Fruit fly (Drosophila melanogaster) whole organism, embryonic: ENCODE measurements around the gene tmod.

Source experiments
- Atf3 ChIP-seq: fragments of 200-800 bp; sonication (Bioruptor generic); optimal IDR thresholded peaks from 3 replicates; lab custom pipeline; 2016; ENCODE audit warnings: missing biosample characterization, missing genetic modification characterization
- CG10209 ChIP-seq: fragments of 200-800 bp; sonication (Bioruptor generic); optimal IDR thresholded peaks from 3 replicates; lab custom pipeline; 2017; ENCODE audit warnings: missing biosample characterization, mild to moderate bottlenecking, missing genetic modification characterization, missing genetic modification reagents
- CG10462 ChIP-seq: fragments of 200-800 bp; sonication (Bioruptor generic); optimal IDR thresholded peaks from 2 replicates; lab custom pipeline; 2016; ENCODE audit warnings: missing biosample characterization, missing genetic modification characterization
- CG10543 ChIP-seq: fragments of 200-800 bp; sonication (Bioruptor generic); optimal IDR thresholded peaks from 3 replicates; lab custom pipeline; 2017; ENCODE audit warnings: missing biosample characterization, mild to moderate bottlenecking, missing genetic modification characterization, moderate library complexity
- CG10959 ChIP-seq: fragments of 200-800 bp; sonication (Bioruptor generic); IDR thresholded peaks from 2 replicates; pipeline ENCODE4 v1.3.6; 2022; ENCODE audit warnings: missing biosample characterization, missing genetic modification characterization
- CG12942 ChIP-seq: fragments of 200-800 bp; sonication (Bioruptor generic); optimal IDR thresholded peaks from 3 replicates; lab custom pipeline; 2016; ENCODE audit warnings: missing biosample characterization, missing genetic modification characterization
- CG17612 ChIP-seq: fragments of 200-800 bp; sonication (Bioruptor generic); IDR thresholded peaks from 2 replicates; pipeline ENCODE4 v1.3.6; 2022; ENCODE audit warnings: missing biosample characterization, missing genetic modification characterization
- CG17912 ChIP-seq: fragments of 200-800 bp; sonication (Bioruptor generic); optimal IDR thresholded peaks from 2 replicates; lab custom pipeline; 2018; ENCODE audit warnings: missing biosample characterization, mild to moderate bottlenecking, missing genetic modification characterization
- CG18764 ChIP-seq: fragments of 200-800 bp; sonication (Bioruptor generic); optimal IDR thresholded peaks from 3 replicates; lab custom pipeline; 2016; ENCODE audit warnings: missing biosample characterization, missing genetic modification characterization
- CG2116 ChIP-seq: fragments of 200-800 bp; sonication (Bioruptor generic); optimal IDR thresholded peaks from 3 replicates; lab custom pipeline; 2018; ENCODE audit warnings: missing biosample characterization, mild to moderate bottlenecking, missing genetic modification characterization
- CG2120 ChIP-seq: fragments of 200-800 bp; sonication (Bioruptor generic); optimal IDR thresholded peaks from 3 replicates; lab custom pipeline; 2016; ENCODE audit warnings: missing biosample characterization, missing genetic modification characterization
- CG2678 ChIP-seq: fragments of 200-800 bp; sonication (Bioruptor generic); optimal IDR thresholded peaks from 3 replicates; lab custom pipeline; 2019; ENCODE audit warnings: missing biosample characterization, mild to moderate bottlenecking, missing genetic modification characterization, moderate library complexity
- CG2889 ChIP-seq: fragments of 200-800 bp; sonication (Bioruptor generic); IDR thresholded peaks from 3 replicates; pipeline ENCODE4 v1.3.6; 2022; ENCODE audit warnings: missing biosample characterization, missing genetic modification characterization
- CG30431 ChIP-seq: fragments of 200-800 bp; sonication (Bioruptor generic); optimal IDR thresholded peaks from 2 replicates; lab custom pipeline; 2017; ENCODE audit warnings: missing biosample characterization, missing genetic modification characterization
- CG31365 ChIP-seq: fragments of 200-800 bp; sonication (Bioruptor generic); optimal IDR thresholded peaks from 2 replicates; lab custom pipeline; 2018; ENCODE audit warnings: missing biosample characterization, mild to moderate bottlenecking, missing genetic modification characterization
- CG42726 ChIP-seq: fragments of 200-800 bp; sonication (Bioruptor generic); IDR thresholded peaks from 2 replicates; pipeline ENCODE4 v1.3.6; 2022; ENCODE audit warnings: missing biosample characterization, missing genetic modification characterization; ENCODE audit not compliant: partially characterized antibody
- CG4328 ChIP-seq: fragments of 200-800 bp; sonication (Bioruptor generic); optimal IDR thresholded peaks from 3 replicates; lab custom pipeline; 2017; ENCODE audit warnings: missing biosample characterization, missing genetic modification reagents, missing genetic modification characterization
- CG6272 ChIP-seq: fragments of 200-800 bp; sonication (Bioruptor generic); IDR thresholded peaks from 2 replicates; pipeline ENCODE4 v1.3.6; 2022; ENCODE audit warnings: missing biosample characterization, missing genetic modification characterization
- CG7372 ChIP-seq: fragments of 200-800 bp; sonication (Bioruptor generic); IDR thresholded peaks from 2 replicates; pipeline ENCODE4 v1.3.6; 2022; ENCODE audit warnings: missing biosample characterization, missing genetic modification characterization
- CG8290 ChIP-seq, 3 experiments: fragments of 200-800 bp; sonication (Bioruptor generic); optimal IDR thresholded peaks; 2 replicates each; lab custom pipeline; 2016 to 2019; ENCODE audit warnings: missing biosample characterization in 3 of 3, missing genetic modification characterization in 3 of 3, mild to moderate bottlenecking in 2 of 3, moderate library complexity in 1 of 3
- CG9215 ChIP-seq: fragments of 200-800 bp; sonication (Bioruptor generic); IDR thresholded peaks from 2 replicates; pipeline ENCODE4 v1.3.6; 2022; ENCODE audit warnings: missing biosample characterization, missing genetic modification characterization
- CkIIα-i1 ChIP-seq: fragments of 200-800 bp; sonication (Bioruptor generic); IDR thresholded peaks from 2 replicates; pipeline ENCODE4 v1.3.6; 2022; ENCODE audit warnings: missing biosample characterization, missing genetic modification characterization
- Dek ChIP-seq: fragments of 200-800 bp; sonication (Bioruptor generic); optimal IDR thresholded peaks from 3 replicates; lab custom pipeline; 2019; ENCODE audit warnings: missing biosample characterization, mild to moderate bottlenecking, missing genetic modification characterization, moderate library complexity
- Doc2 ChIP-seq: fragments of 200-800 bp; sonication (Bioruptor generic); IDR thresholded peaks from 2 replicates; pipeline ENCODE4 v1.3.6; 2022; ENCODE audit warnings: missing biosample characterization, missing genetic modification characterization
- HLHmδ ChIP-seq: fragments of 200-800 bp; sonication (Bioruptor generic); optimal IDR thresholded peaks from 2 replicates; lab custom pipeline; 2018; ENCODE audit warnings: missing biosample characterization, mild to moderate bottlenecking, missing genetic modification characterization, moderate library complexity
- MBD-R2 ChIP-seq: fragments of 200-800 bp; sonication (Bioruptor generic); IDR thresholded peaks from 2 replicates; pipeline ENCODE4 v1.3.6; 2022; ENCODE audit warnings: missing biosample characterization, missing genetic modification characterization
- Max ChIP-seq: fragments of 200-800 bp; sonication (Bioruptor generic); optimal IDR thresholded peaks from 2 replicates; lab custom pipeline; 2016; ENCODE audit warnings: missing biosample characterization, mild to moderate bottlenecking, missing genetic modification characterization
- Scr ChIP-seq: fragments of 200-800 bp; sonication (Bioruptor generic); IDR thresholded peaks from 2 replicates; pipeline ENCODE4 v1.3.6; 2022; ENCODE audit warnings: missing biosample characterization, missing genetic modification characterization; ENCODE audit not compliant: partially characterized antibody
- aop ChIP-seq: fragments of 200-800 bp; sonication (Bioruptor generic); IDR thresholded peaks from 2 replicates; pipeline ENCODE4 v1.3.6; 2022; ENCODE audit warnings: missing biosample characterization, missing genetic modification characterization
- az2 ChIP-seq: fragments of 200-800 bp; sonication (Bioruptor generic); optimal IDR thresholded peaks from 3 replicates; lab custom pipeline; 2016; ENCODE audit warnings: missing biosample characterization, missing genetic modification characterization
- br ChIP-seq: fragments of >200 bp; optimal IDR thresholded peaks from 2 replicates; lab custom pipeline; 2017
- bsh ChIP-seq, 2 experiments: fragments of 200-800 bp; sonication (Bioruptor generic); optimal IDR thresholded peaks; 2 replicates each; lab custom pipeline; 2017 to 2018; ENCODE audit warnings: mild to moderate bottlenecking in 2 of 2, missing biosample characterization in 2 of 2, missing genetic modification characterization in 2 of 2, moderate library complexity in 1 of 2
- cato ChIP-seq: fragments of 200-800 bp; sonication (Bioruptor generic); optimal IDR thresholded peaks from 2 replicates; lab custom pipeline; 2016; ENCODE audit warnings: missing biosample characterization, missing genetic modification characterization, borderline replicate concordance
- caup ChIP-seq: fragments of 200-800 bp; sonication (Bioruptor generic); optimal IDR thresholded peaks from 3 replicates; lab custom pipeline; 2017; ENCODE audit warnings: missing biosample characterization, mild to moderate bottlenecking, missing genetic modification characterization, moderate library complexity; ENCODE audit not compliant: severe bottlenecking
- crc ChIP-seq: fragments of 200-800 bp; sonication (Bioruptor generic); optimal IDR thresholded peaks from 2 replicates; lab custom pipeline; 2016; ENCODE audit warnings: missing biosample characterization, missing genetic modification characterization
- dmrt99B ChIP-seq: fragments of 200-800 bp; sonication (Bioruptor generic); optimal IDR thresholded peaks from 2 replicates; lab custom pipeline; 2018; ENCODE audit warnings: missing biosample characterization, mild to moderate bottlenecking, missing genetic modification characterization, moderate library complexity
- ems ChIP-seq: fragments of 200-800 bp; sonication (Bioruptor generic); optimal IDR thresholded peaks from 3 replicates; lab custom pipeline; 2016; ENCODE audit warnings: missing biosample characterization, missing genetic modification characterization
- exex ChIP-seq: fragments of 200-800 bp; sonication (Bioruptor generic); optimal IDR thresholded peaks from 4 replicates; lab custom pipeline; 2018; ENCODE audit warnings: missing biosample characterization, mild to moderate bottlenecking, missing genetic modification characterization, moderate library complexity
- fd102C ChIP-seq: fragments of 200-800 bp; sonication (Bioruptor generic); optimal IDR thresholded peaks from 2 replicates; lab custom pipeline; 2018; ENCODE audit warnings: missing biosample characterization, mild to moderate bottlenecking, missing genetic modification characterization, moderate library complexity
- ind ChIP-seq: fragments of 200-800 bp; sonication (Bioruptor generic); optimal IDR thresholded peaks from 3 replicates; lab custom pipeline; 2016; ENCODE audit warnings: missing biosample characterization, missing genetic modification characterization
- inv ChIP-seq: fragments of 200-800 bp; sonication (Bioruptor generic); IDR thresholded peaks from 2 replicates; pipeline ENCODE4 v1.3.6; 2022; ENCODE audit warnings: missing biosample characterization, missing genetic modification characterization; ENCODE audit not compliant: partially characterized antibody
- kah ChIP-seq: fragments of 200-800 bp; sonication (Bioruptor generic); optimal IDR thresholded peaks from 2 replicates; lab custom pipeline; 2018; ENCODE audit warnings: missing biosample characterization, mild to moderate bottlenecking, missing genetic modification characterization
- klu ChIP-seq: fragments of 200-800 bp; sonication (Bioruptor generic); IDR thresholded peaks from 2 replicates; pipeline ENCODE4 v1.3.6; 2022; ENCODE audit warnings: missing biosample characterization, missing genetic modification characterization
- kni ChIP-seq: fragments of 200-800 bp; sonication (Bioruptor generic); optimal IDR thresholded peaks from 3 replicates; lab custom pipeline; 2017; ENCODE audit warnings: mild to moderate bottlenecking, missing biosample characterization, missing genetic modification reagents, missing genetic modification characterization
- knrl ChIP-seq: fragments of 200-800 bp; sonication (Bioruptor generic); IDR thresholded peaks from 3 replicates; pipeline ENCODE4 v1.3.6; 2022; ENCODE audit warnings: missing biosample characterization, missing genetic modification characterization; ENCODE audit not compliant: partially characterized antibody
- shn ChIP-seq: fragments of 200-800 bp; sonication (Bioruptor generic); optimal IDR thresholded peaks from 3 replicates; lab custom pipeline; 2016; ENCODE audit warnings: missing biosample characterization, missing genetic modification characterization
- sisA ChIP-seq: fragments of 200-800 bp; sonication (Bioruptor generic); IDR thresholded peaks from 2 replicates; pipeline ENCODE4 v1.3.6; 2022; ENCODE audit warnings: missing biosample characterization, missing genetic modification characterization
- toy ChIP-seq: fragments of 200-800 bp; sonication (Bioruptor generic); IDR thresholded peaks from 2 replicates; pipeline ENCODE4 v1.3.6; 2022; ENCODE audit warnings: missing biosample characterization, missing genetic modification characterization
- vvl ChIP-seq: fragments of 200-800 bp; sonication (Bioruptor generic); IDR thresholded peaks from 2 replicates; pipeline ENCODE4 v1.3.6; 2022; ENCODE audit warnings: missing biosample characterization, missing genetic modification characterization
- yki ChIP-seq: fragments of >200 bp; optimal IDR thresholded peaks from 3 replicates; lab custom pipeline; 2018
- zf30C ChIP-seq: fragments of 200-800 bp; sonication (Bioruptor generic); optimal IDR thresholded peaks from 3 replicates; lab custom pipeline; 2018; ENCODE audit warnings: missing biosample characterization, mild to moderate bottlenecking, missing genetic modification characterization

Gene tmod

dm6 chr3R:30540196-30540595, 7.8 kb downstream of the tmod start (continued):
- TF ChIP-seq bsh (GFP tag; optimal IDR thresholded peaks at IDR 0.05; lab: Kevin White, UChicago) = peak; percentile 13 to 93
- peak; percentile 70 for TF ChIP-seq exex (tag; lab: Kevin White, UChicago)
- peak; percentile 79 for TF ChIP-seq kah
- TF ChIP-seq dmrt99B (tag; lab: Kevin White, UChicago) = peak; percentile 94
- TF ChIP-seq CG10543 = peak; percentile 94
- TF ChIP-seq klu = peak; percentile 86
- no peak for TF ChIP-seq CG42726 (GFP tag; lab: Robert Waterston, UW)
- peak; percentile 79 for TF ChIP-seq aop (GFP tag; lab: Robert Waterston, UW)
- TF ChIP-seq CG10959 = peak; percentile 83
- peak; percentile 80 for TF ChIP-seq Doc2
- TF ChIP-seq Max (GFP tag; lab: Kevin White, UChicago) = peak; percentile 83
- peak; percentile 78 for TF ChIP-seq CG8290 (GFP tag; optimal IDR thresholded peaks at IDR 0.05; lab: Kevin White, UChicago)
- TF ChIP-seq CG8290 (tag; optimal IDR thresholded peaks at IDR 0.05; lab: Kevin White, UChicago) = peak in 1 of 2 experiments; percentile 91
- peak; percentile 85 for TF ChIP-seq crc (GFP tag; lab: Kevin White, UChicago)
- TF ChIP-seq knrl = no peak
- TF ChIP-seq CG12942 (GFP tag; lab: Kevin White, UChicago) = peak; percentile 91
- peak; percentile 95 for TF ChIP-seq CG2678 (tag; lab: Kevin White, UChicago)
- no peak for TF ChIP-seq yki (lab: Kevin White, UChicago)
- peak; percentile 81 for TF ChIP-seq CG17912 (GFP tag; lab: Kevin White, UChicago)
- TF ChIP-seq az2 = peak; percentile 91
- TF ChIP-seq CkIIα-i1 (GFP tag; lab: Robert Waterston, UW) = peak; percentile 60; the same call in 1 of the 2 replicates
- TF ChIP-seq CG30431 = peak; percentile 88
- peak; percentile 84 for TF ChIP-seq shn
- peak; percentile 90 for TF ChIP-seq CG2889 (GFP tag; lab: Robert Waterston, UW)
- peak; percentile 95 for TF ChIP-seq CG2120 (GFP tag; lab: Kevin White, UChicago)
- TF ChIP-seq Dek (tag; lab: Kevin White, UChicago) = peak; percentile 92
- TF ChIP-seq CG31365 (tag; lab: Kevin White, UChicago) = peak; percentile 77
- TF ChIP-seq MBD-R2 (GFP tag; lab: Robert Waterston, UW) = peak; percentile 86
- TF ChIP-seq sisA (GFP tag; lab: Robert Waterston, UW) = peak; percentile 93
- TF ChIP-seq CG18764 (GFP tag; lab: Kevin White, UChicago) = peak; percentile 90
- peak; percentile 79 for TF ChIP-seq cato
- TF ChIP-seq vvl (GFP tag; lab: Robert Waterston, UW) = peak; percentile 96
- peak; percentile 58 for TF ChIP-seq CG2116
- peak; percentile 58 for TF ChIP-seq zf30C (GFP tag; lab: Kevin White, UChicago)
- TF ChIP-seq Atf3 (GFP tag; lab: Kevin White, UChicago) = peak; percentile 87
- peak; percentile 25 for TF ChIP-seq kni
- peak; percentile 85 for TF ChIP-seq CG6272 (GFP tag; lab: Robert Waterston, UW)
- TF ChIP-seq caup (GFP tag; lab: Kevin White, UChicago) = peak; percentile 94
- TF ChIP-seq ems (GFP tag; lab: Kevin White, UChicago) = peak; percentile 94
- TF ChIP-seq CG17612 (GFP tag; lab: Robert Waterston, UW) = peak; percentile 76
- peak; percentile 85 for TF ChIP-seq CG4328 (GFP tag; lab: Kevin White, UChicago)
- TF ChIP-seq CG7372 (GFP tag; lab: Robert Waterston, UW) = peak; percentile 90
- peak; percentile 67 for TF ChIP-seq toy (GFP tag; lab: Robert Waterston, UW)
- TF ChIP-seq CG10462 (GFP tag; lab: Kevin White, UChicago) = peak; percentile 83
- TF ChIP-seq ind (GFP tag; lab: Kevin White, UChicago) = peak; percentile 97
- TF ChIP-seq br (lab: Kevin White, UChicago) = no peak
- TF ChIP-seq HLHmδ (GFP tag; lab: Kevin White, UChicago) = no peak
- TF ChIP-seq Scr (GFP tag; lab: Robert Waterston, UW) = no peak
- TF ChIP-seq CG9215 (GFP tag; lab: Robert Waterston, UW) = peak; percentile 87
- TF ChIP-seq fd102C = peak; percentile 39
- peak; percentile 90 for TF ChIP-seq CG10209 (GFP tag; lab: Kevin White, UChicago)
- no peak for TF ChIP-seq inv
